Worm (Caenorhabditis elegans): ENCODE measurements around the gene srap-1.

DNA sequence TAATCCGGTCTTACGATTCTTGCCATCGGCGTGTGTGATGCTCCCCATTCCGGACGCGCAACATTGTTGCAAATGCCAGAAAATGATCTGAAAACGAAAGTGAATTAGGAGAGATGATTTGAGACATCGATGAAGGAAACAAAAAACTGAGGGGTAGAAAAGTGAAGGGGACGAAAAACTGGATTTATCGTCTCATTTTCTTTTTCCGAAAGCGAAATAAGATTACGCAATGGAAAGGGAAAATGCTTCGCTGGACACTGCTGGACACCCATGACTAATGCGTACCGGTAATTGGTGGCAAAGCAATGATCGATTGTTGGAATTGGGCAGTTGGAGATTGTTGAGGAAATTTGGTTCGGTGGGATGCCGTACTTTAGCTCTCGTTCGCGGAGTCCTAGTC is 43.5 kb downstream of the srap-1 start:
- TF ChIP-seq hmbx-1 (tag; optimal IDR thresholded peaks at IDR 0.05) (no peak), ama-1 (optimal IDR thresholded peaks at IDR 0.05) (no peak), F13C5.2 (tag; optimal IDR thresholded peaks at IDR 0.05) (no peak), hmg-4 (GFP tag; optimal IDR thresholded peaks at IDR 0.05) (no peak), flt-1 (GFP tag; IDR thresholded peaks at IDR 0.05) (no peak), aly-1 (tag; optimal IDR thresholded peaks at IDR 0.05) (no peak), ets-7 (tag; optimal IDR thresholded peaks at IDR 0.05) (no peak)

All from whole organism, early embryonic.